Worm (Caenorhabditis elegans) whole organism, young adult: ENCODE results near the gene F45E10.2.
A peak's percentile ranks its signal among the peaks of the same experiment; 100 is the strongest.

Experiments used
- B0019.2 ChIP-seq: fragments of 200-800 bp; sonication (Bioruptor generic); conservative IDR thresholded peaks from 2 replicates; pipeline ENCODE4 v1.3.6; 2022; ENCODE audit warnings: missing genetic modification reagents, missing genetic modification characterization, missing compliant biosample characterization
- C06A6.2 ChIP-seq: fragments of 200-800 bp; sonication (Bioruptor generic); conservative IDR thresholded peaks from 2 replicates; pipeline ENCODE4 v1.3.6; 2022; ENCODE audit warnings: missing genetic modification characterization, missing compliant biosample characterization
- D2030.7 ChIP-seq: fragments of 200-800 bp; sonication (Bioruptor generic); IDR thresholded peaks from 2 replicates; pipeline ENCODE4 v1.3.6; 2022; ENCODE audit warnings: missing genetic modification reagents, missing genetic modification characterization, missing compliant biosample characterization
- F55B11.4 ChIP-seq: sonication (generic microtip); optimal IDR thresholded peaks from 2 replicates; lab custom pipeline; 2016; ENCODE audit warnings: missing compliant biosample characterization, missing genetic modification characterization, borderline replicate concordance; ENCODE audit not compliant: insufficient read depth
- F57A8.1 ChIP-seq: fragments of 200-800 bp; sonication (Bioruptor generic); optimal IDR thresholded peaks from 2 replicates; lab custom pipeline; 2018; ENCODE audit warnings: mild to moderate bottlenecking, missing genetic modification characterization, moderate library complexity, missing compliant biosample characterization
- K11D2.4 ChIP-seq: fragments of 200-800 bp; sonication (Bioruptor generic); IDR thresholded peaks from 2 replicates; pipeline ENCODE4 v1.3.6; 2022; ENCODE audit warnings: missing genetic modification reagents, missing genetic modification characterization, missing compliant biosample characterization
- K12H6.12 ChIP-seq: fragments of 200-800 bp; sonication (Bioruptor generic); optimal IDR thresholded peaks from 2 replicates; lab custom pipeline; 2018; ENCODE audit warnings: mild to moderate bottlenecking, missing genetic modification characterization, missing compliant biosample characterization
- Y53G8AR.9 ChIP-seq: fragments of 200-800 bp; sonication (Bioruptor generic); conservative IDR thresholded peaks from 2 replicates; pipeline ENCODE4 v1.3.6; 2022; ENCODE audit warnings: missing genetic modification reagents, missing genetic modification characterization, missing compliant biosample characterization
- Y67H2A.10 ChIP-seq: fragments of 200-800 bp; sonication (Bioruptor generic); conservative IDR thresholded peaks from 2 replicates; pipeline ENCODE4 v1.3.6; 2022; ENCODE audit warnings: missing genetic modification reagents, missing genetic modification characterization, missing compliant biosample characterization
- Y95B8A.8 ChIP-seq: fragments of 200-800 bp; sonication (Bioruptor generic); IDR thresholded peaks from 2 replicates; pipeline ENCODE4 v1.3.6; 2022; ENCODE audit warnings: missing genetic modification reagents, missing genetic modification characterization, missing compliant biosample characterization
- ZK185.1 ChIP-seq: sonication (generic microtip); optimal IDR thresholded peaks from 2 replicates; lab custom pipeline; 2016; ENCODE audit warnings: mild to moderate bottlenecking, missing genetic modification characterization, missing compliant biosample characterization; ENCODE audit not compliant: poor library complexity, severe bottlenecking
- atf-7 ChIP-seq: sonication (generic microtip); optimal IDR thresholded peaks from 2 replicates; lab custom pipeline; 2017; ENCODE audit warnings: mild to moderate bottlenecking, missing genetic modification characterization, missing compliant biosample characterization
- attf-3 ChIP-seq: fragments of 200-800 bp; sonication (Bioruptor generic); conservative IDR thresholded peaks from 2 replicates; pipeline ENCODE4 v1.3.6; 2022; ENCODE audit warnings: missing genetic modification reagents, missing genetic modification characterization, missing compliant biosample characterization
- attf-5 ChIP-seq: fragments of 200-800 bp; sonication (Bioruptor generic); optimal IDR thresholded peaks from 2 replicates; lab custom pipeline; 2018; ENCODE audit warnings: mild to moderate bottlenecking, missing genetic modification characterization, missing compliant biosample characterization
- bed-2 ChIP-seq: fragments of 200-800 bp; sonication (Bioruptor generic); IDR thresholded peaks from 2 replicates; pipeline ENCODE4 v1.3.6; 2022; ENCODE audit warnings: missing genetic modification reagents, missing genetic modification characterization, missing compliant biosample characterization
- cebp-1 ChIP-seq, 2 experiments: fragments of 200-800 bp in 1 of 2; sonication (Bioruptor generic) in 1 of 2; sonication (generic microtip) in 1 of 2; IDR thresholded peaks in 1 of 2; optimal IDR thresholded peaks in 1 of 2; 2 replicates each; pipeline versions ENCODE4 v1.3.6 to Lab custom; 2017 to 2022; ENCODE audit warnings: missing compliant biosample characterization in 2 of 2, missing genetic modification characterization in 2 of 2, mild to moderate bottlenecking in 1 of 2, missing genetic modification reagents in 1 of 2, moderate library complexity in 1 of 2
- ceh-58 ChIP-seq: fragments of 200-800 bp; sonication (Bioruptor generic); IDR thresholded peaks from 2 replicates; pipeline ENCODE4 v1.3.6; 2022; ENCODE audit warnings: missing genetic modification characterization, missing compliant biosample characterization
- ceh-91 ChIP-seq: fragments of 200-800 bp; sonication (Bioruptor generic); IDR thresholded peaks from 2 replicates; pipeline ENCODE4 v1.3.6; 2022; ENCODE audit warnings: missing genetic modification reagents, missing genetic modification characterization, missing compliant biosample characterization
- efl-1 ChIP-seq: fragments of 150-350 bp; optimal IDR thresholded peaks from 2 replicates; lab custom pipeline; 2014; ENCODE audit warnings: missing biosample characterization, missing genetic modification reagents, missing genetic modification characterization
- ekl-4 ChIP-seq: fragments of 200-800 bp; sonication (Bioruptor generic); IDR thresholded peaks from 2 replicates; pipeline ENCODE4 v1.3.6; 2022; ENCODE audit warnings: missing genetic modification reagents, missing genetic modification characterization, missing compliant biosample characterization
- him-1 ChIP-seq: sonication (generic microtip); optimal IDR thresholded peaks from 2 replicates; lab custom pipeline; 2016; ENCODE audit warnings: missing genotype, missing genetic modification reagents, missing genetic modification characterization, missing compliant biosample characterization
- hlh-12 ChIP-seq: sonication (generic microtip); optimal IDR thresholded peaks from 2 replicates; lab custom pipeline; 2016; ENCODE audit warnings: missing genetic modification characterization, missing compliant biosample characterization
- hmg-1.2 ChIP-seq: fragments of 200-800 bp; sonication (Bioruptor generic); IDR thresholded peaks from 2 replicates; pipeline ENCODE4 v1.3.6; 2022; ENCODE audit warnings: missing genetic modification reagents, missing genetic modification characterization, missing compliant biosample characterization
- lin-40 ChIP-seq: sonication (generic microtip); optimal IDR thresholded peaks from 2 replicates; lab custom pipeline; 2016; ENCODE audit warnings: missing genetic modification characterization, mild to moderate bottlenecking, missing compliant biosample characterization, missing genotype, missing genetic modification reagents
- lsl-1 ChIP-seq: fragments of 200-800 bp; sonication (Bioruptor generic); optimal IDR thresholded peaks from 2 replicates; lab custom pipeline; 2018; ENCODE audit warnings: mild to moderate bottlenecking, missing genetic modification characterization, moderate library complexity, missing compliant biosample characterization
- lsy-27 ChIP-seq: sonication (generic microtip); optimal IDR thresholded peaks from 2 replicates; lab custom pipeline; 2017; ENCODE audit warnings: missing genetic modification characterization, mild to moderate bottlenecking, missing compliant biosample characterization, antibody characterized with exemption, missing genotype, borderline replicate concordance; ENCODE audit not compliant: insufficient read depth
- madf-6 ChIP-seq: fragments of 200-800 bp; sonication (Bioruptor generic); IDR thresholded peaks from 2 replicates; pipeline ENCODE4 v1.3.6; 2022; ENCODE audit warnings: missing genetic modification reagents, missing genetic modification characterization, missing compliant biosample characterization
- madf-8 ChIP-seq: fragments of 200-800 bp; sonication (Bioruptor generic); conservative IDR thresholded peaks from 2 replicates; pipeline ENCODE4 v1.3.6; 2022; ENCODE audit warnings: missing genetic modification reagents, missing genetic modification characterization, missing compliant biosample characterization
- mcd-1 ChIP-seq: fragments of 200-800 bp; sonication (Bioruptor generic); IDR thresholded peaks from 2 replicates; pipeline ENCODE4 v1.3.6; 2022; ENCODE audit warnings: missing genetic modification reagents, missing genetic modification characterization, missing compliant biosample characterization
- nfyb-1 ChIP-seq: fragments of 200-800 bp; sonication (Bioruptor generic); IDR thresholded peaks from 2 replicates; pipeline ENCODE4 v1.3.6; 2022; ENCODE audit warnings: missing genetic modification reagents, missing genetic modification characterization, missing compliant biosample characterization
- nhr-27 ChIP-seq: fragments of 200-800 bp; sonication (Bioruptor generic); optimal IDR thresholded peaks from 2 replicates; lab custom pipeline; 2018; ENCODE audit warnings: mild to moderate bottlenecking, missing genetic modification characterization, moderate library complexity, missing compliant biosample characterization
- nhr-90 ChIP-seq: sonication (generic microtip); optimal IDR thresholded peaks from 2 replicates; lab custom pipeline; 2016; ENCODE audit warnings: missing genotype, mild to moderate bottlenecking, missing genetic modification characterization, missing compliant biosample characterization
- pbrm-1 ChIP-seq: fragments of 200-800 bp; sonication (Bioruptor generic); IDR thresholded peaks from 2 replicates; pipeline ENCODE4 v1.3.6; 2022; ENCODE audit warnings: missing genetic modification reagents, missing genetic modification characterization, missing compliant biosample characterization
- pha-4 ChIP-seq: fragments of 150-350 bp; sonication (generic microtip); optimal IDR thresholded peaks from 2 replicates; lab custom pipeline; 2014; ENCODE audit warnings: missing biosample characterization, missing genetic modification reagents, missing genetic modification characterization
- rcor-1 ChIP-seq: fragments of 200-800 bp; sonication (Bioruptor generic); IDR thresholded peaks from 2 replicates; pipeline ENCODE4 v1.3.6; 2022; ENCODE audit warnings: missing genetic modification reagents, missing genetic modification characterization, missing compliant biosample characterization
- snpc-1.3 ChIP-seq: sonication (generic microtip); optimal IDR thresholded peaks from 2 replicates; lab custom pipeline; 2017; ENCODE audit warnings: missing genetic modification characterization, mild to moderate bottlenecking, missing compliant biosample characterization, antibody characterized with exemption, moderate library complexity, missing genotype, missing genetic modification reagents; ENCODE audit not compliant: insufficient read depth
- snpc-3.4 ChIP-seq: sonication (generic microtip); optimal IDR thresholded peaks from 2 replicates; lab custom pipeline; 2017; ENCODE audit warnings: missing genetic modification characterization, mild to moderate bottlenecking, missing compliant biosample characterization, antibody characterized with exemption, moderate library complexity, missing genotype, missing genetic modification reagents
- snpc-4 ChIP-seq, 5 experiments: fragments of 150-350 bp in 1 of 5; sonication (generic microtip) in 4 of 5; optimal IDR thresholded peaks; 2 replicates each; lab custom pipeline; 2014 to 2018; ENCODE audit warnings: missing genetic modification characterization in 5 of 5, missing biosample characterization in 3 of 5, antibody characterized with exemption in 2 of 5, mild to moderate bottlenecking in 2 of 5, missing compliant biosample characterization in 2 of 5, missing genotype in 2 of 5, moderate library complexity in 2 of 5, missing genetic modification reagents in 1 of 5
- unc-130 ChIP-seq: sonication (generic microtip); optimal IDR thresholded peaks from 2 replicates; lab custom pipeline; 2016; ENCODE audit warnings: missing genetic modification reagents, missing genetic modification characterization, missing compliant biosample characterization
- unc-62 ChIP-seq: fragments of 150-350 bp; optimal IDR thresholded peaks from 2 replicates; lab custom pipeline; 2014; ENCODE audit warnings: missing biosample characterization, missing genetic modification reagents, missing genetic modification characterization
- xnd-1 ChIP-seq: sonication (generic microtip); optimal IDR thresholded peaks from 2 replicates; lab custom pipeline; 2016; ENCODE audit warnings: missing genotype, missing genetic modification reagents, missing genetic modification characterization, missing compliant biosample characterization
- zim-3 ChIP-seq: sonication (generic microtip); optimal IDR thresholded peaks from 2 replicates; lab custom pipeline; 2017; ENCODE audit warnings: mild to moderate bottlenecking, missing genetic modification characterization, moderate library complexity, missing compliant biosample characterization
- ztf-18 ChIP-seq: sonication (generic microtip); optimal IDR thresholded peaks from 2 replicates; lab custom pipeline; 2016; ENCODE audit warnings: missing genotype, mild to moderate bottlenecking, missing genetic modification characterization, missing compliant biosample characterization
- ztf-28 ChIP-seq: fragments of 200-800 bp; sonication (Bioruptor generic); IDR thresholded peaks from 2 replicates; pipeline ENCODE4 v1.3.6; 2022; ENCODE audit warnings: missing genetic modification reagents, missing genetic modification characterization, missing compliant biosample characterization

F45E10.2 gene

ce11 chrII:11097154-11097887, 42.2 kb upstream of the F45E10.2 start, which contains the start of the genes rpl-36.A and nuo-1:
TSS of gene rpl-36.A (minus strand) at chrII:11097204.
TSS of gene nuo-1 (plus strand) at chrII:11097837.
- TF ChIP-seq bed-2 (GFP tag; lab: Robert Waterston, UW) (no peak), rcor-1 (0 out of 2 replicates have a peak, but pooled peaks have one; percentile 19), ZK185.1 (tag; lab: Kevin White, UChicago) (peak; percentile 50), attf-5 (GFP tag; lab: Kevin White, UChicago) (peak; percentile 89), F55B11.4 (tag; lab: Kevin White, UChicago) (no peak), K12H6.12 (tag; lab: Kevin White, UChicago) (peak; percentile 46), pha-4 (peak; percentile 64), ztf-28 (GFP tag; lab: Robert Waterston, UW) (no peak), efl-1 (GFP tag; lab: Kevin White, UChicago) (peak; percentile 13), xnd-1 (tag; lab: Kevin White, UChicago) (no peak), nhr-27 (no peak), unc-130 (GFP tag; lab: Kevin White, UChicago) (no peak), ceh-91 (GFP tag; lab: Robert Waterston, UW) (peak; percentile 65), snpc-4 (GFP tag; optimal IDR thresholded peaks at IDR 0.05; lab: Kevin White, UChicago) (no peak), snpc-4 (tag; optimal IDR thresholded peaks at IDR 0.05; lab: Kevin White, UChicago) (peak in 3 of 4 experiments; percentile 17 to 70 (median 49)), mcd-1 (peak; percentile 70), hmg-1.2 (GFP tag; lab: Robert Waterston, UW) (peak; percentile 42; the same call in 1 of the 2 replicates), C06A6.2 (GFP tag; lab: Robert Waterston, UW) (no peak), Y67H2A.10 (GFP tag; lab: Robert Waterston, UW) (no peak), snpc-1.3 (tag; lab: Kevin White, UChicago) (peak; percentile 37), madf-6 (GFP tag; lab: Robert Waterston, UW) (peak; percentile 70), nhr-90 (tag; lab: Kevin White, UChicago) (no peak), Y95B8A.8 (GFP tag; lab: Robert Waterston, UW) (no peak), F57A8.1 (GFP tag; lab: Kevin White, UChicago) (no peak), cebp-1 (GFP tag; IDR thresholded peaks at IDR 0.05; lab: Robert Waterston, UW) (no peak), cebp-1 (tag; optimal IDR thresholded peaks at IDR 0.05; lab: Kevin White, UChicago) (peak; percentile 49), nfyb-1 (0 out of 2 replicates have a peak, but pooled peaks have one; percentile 10), attf-3 (GFP tag; lab: Robert Waterston, UW) (peak; percentile 92), B0019.2 (GFP tag; lab: Robert Waterston, UW) (peak; percentile 57), him-1 (tag; lab: Kevin White, UChicago) (peak; percentile 30), lsl-1 (GFP tag; lab: Kevin White, UChicago) (peak; percentile 89), K11D2.4 (GFP tag; lab: Robert Waterston, UW) (0 out of 2 replicates have a peak, but pooled peaks have one; percentile 9), lsy-27 (no peak), unc-62 (GFP tag; lab: Kevin White, UChicago) (peak; percentile 9), ekl-4 (GFP tag; lab: Robert Waterston, UW) (0 out of 2 replicates have a peak, but pooled peaks have one; percentile 10), madf-8 (peak; percentile 55), Y53G8AR.9 (GFP tag; lab: Robert Waterston, UW) (no peak), D2030.7 (GFP tag; lab: Robert Waterston, UW) (peak; percentile 71), snpc-3.4 (tag; lab: Kevin White, UChicago) (peak; percentile 60), hlh-12 (tag; lab: Kevin White, UChicago) (no peak), pbrm-1 (GFP tag; lab: Robert Waterston, UW) (peak; percentile 14; the same call in 1 of the 2 replicates), ztf-18 (tag; lab: Kevin White, UChicago) (peak; percentile 32), ceh-58 (GFP tag; lab: Robert Waterston, UW) (no peak), zim-3 (tag; lab: Kevin White, UChicago) (no peak), atf-7 (no peak), lin-40 (peak; percentile 27)
